Worm (Caenorhabditis elegans) whole organism, L1 larva: ENCODE results near the gene nol-6.

ENCODE experiments used
- mab-9 ChIP-seq: fragments of 200-800 bp; sonication (Bioruptor generic); IDR thresholded peaks from 2 replicates; pipeline ENCODE4 v1.3.6; 2022; ENCODE audit warnings: missing genetic modification reagents, missing genetic modification characterization, missing compliant biosample characterization
- nhr-11 ChIP-seq: fragments of 150-350 bp; optimal IDR thresholded peaks from 2 replicates; lab custom pipeline; 2014; ENCODE audit warnings: missing biosample characterization, missing genetic modification characterization
- nhr-28 ChIP-seq: fragments of 150-350 bp; optimal IDR thresholded peaks from 2 replicates; lab custom pipeline; 2014; ENCODE audit warnings: missing biosample characterization, missing genetic modification characterization
- skn-1 ChIP-seq: fragments of 150-350 bp; optimal IDR thresholded peaks from 2 replicates; lab custom pipeline; 2014; ENCODE audit warnings: missing biosample characterization, missing genetic modification characterization

ce11 chrII:1475328-1475727 is 38.0 kb upstream of the nol-6 start:
- TF ChIP-seq nhr-28 (tag; lab: Kevin White, UChicago) (no peak), skn-1 (tag; lab: Kevin White, UChicago) (no peak), mab-9 (no peak), nhr-11 (tag; lab: Kevin White, UChicago) (no peak)
